Worm (Caenorhabditis elegans) whole organism, mixed stage, embryonic: ENCODE data around the gene srv-21.

Source experiments
- M03D4.4 ChIP-seq: sonication (generic microtip); optimal IDR thresholded peaks from 2 replicates; lab custom pipeline; 2017; ENCODE audit warnings: mild to moderate bottlenecking, missing genetic modification characterization, missing compliant biosample characterization
- bed-3 ChIP-seq: fragments of 200-800 bp; sonication (Bioruptor generic); optimal IDR thresholded peaks from 3 replicates; lab custom pipeline; 2018; ENCODE audit warnings: mild to moderate bottlenecking, missing genetic modification characterization, moderate library complexity, missing compliant biosample characterization
- blmp-1 ChIP-seq: fragments of 150-350 bp; optimal IDR thresholded peaks from 2 replicates; lab custom pipeline; 2014; ENCODE audit warnings: missing biosample characterization, missing genetic modification characterization
- ceh-39 ChIP-seq: fragments of 150-350 bp; optimal IDR thresholded peaks from 2 replicates; lab custom pipeline; 2014; ENCODE audit warnings: missing biosample characterization, missing genetic modification characterization
- ceh-43 ChIP-seq: fragments of 200-800 bp; sonication (Bioruptor generic); optimal IDR thresholded peaks from 2 replicates; lab custom pipeline; 2018; ENCODE audit warnings: mild to moderate bottlenecking, missing genetic modification characterization, moderate library complexity, missing compliant biosample characterization
- ces-1 ChIP-seq: fragments of 150-350 bp; optimal IDR thresholded peaks from 2 replicates; lab custom pipeline; 2014; ENCODE audit warnings: missing biosample characterization, missing genetic modification reagents, missing genetic modification characterization
- cnd-1 ChIP-seq: fragments of 200-800 bp; sonication (Bioruptor generic); optimal IDR thresholded peaks from 2 replicates; lab custom pipeline; 2018; ENCODE audit warnings: mild to moderate bottlenecking, missing genetic modification characterization, missing compliant biosample characterization
- drap-1 ChIP-seq: fragments of 200-800 bp; sonication (Bioruptor generic); optimal IDR thresholded peaks from 3 replicates; lab custom pipeline; 2018; ENCODE audit warnings: mild to moderate bottlenecking, missing genetic modification characterization, missing compliant biosample characterization
- elt-1 ChIP-seq: sonication (generic microtip); optimal IDR thresholded peaks from 2 replicates; lab custom pipeline; 2017; ENCODE audit warnings: missing genetic modification characterization, mild to moderate bottlenecking, missing compliant biosample characterization, antibody characterized with exemption, moderate library complexity, borderline replicate concordance; ENCODE audit not compliant: insufficient read depth
- flh-1 ChIP-seq: fragments of 200-800 bp; sonication (Bioruptor generic); optimal IDR thresholded peaks from 2 replicates; lab custom pipeline; 2018; ENCODE audit warnings: mild to moderate bottlenecking, missing genetic modification characterization, moderate library complexity, missing compliant biosample characterization
- hlh-1 ChIP-seq: fragments of 150-350 bp; optimal IDR thresholded peaks from 2 replicates; lab custom pipeline; 2014; ENCODE audit warnings: missing biosample characterization, missing genetic modification reagents, missing genetic modification characterization
- lin-32 ChIP-seq: fragments of 200-800 bp; sonication (Bioruptor generic); optimal IDR thresholded peaks from 2 replicates; lab custom pipeline; 2018; ENCODE audit warnings: mild to moderate bottlenecking, missing genetic modification characterization, missing compliant biosample characterization
- lsy-2 ChIP-seq: fragments of 150-350 bp; optimal IDR thresholded peaks from 2 replicates; lab custom pipeline; 2014; ENCODE audit warnings: missing biosample characterization, missing genetic modification characterization
- mab-5 ChIP-seq: fragments of 150-350 bp; optimal IDR thresholded peaks from 2 replicates; lab custom pipeline; 2014; ENCODE audit warnings: missing biosample characterization, missing genetic modification characterization
- mep-1 ChIP-seq: fragments of 150-350 bp; optimal IDR thresholded peaks from 2 replicates; lab custom pipeline; 2017; ENCODE audit warnings: missing biosample characterization, missing genetic modification reagents, missing genetic modification characterization, inconsistent platforms
- nhr-12 ChIP-seq: fragments of 150-350 bp; optimal IDR thresholded peaks from 2 replicates; lab custom pipeline; 2014; ENCODE audit warnings: missing biosample characterization, missing genetic modification characterization
- nhr-2 ChIP-seq: fragments of 150-350 bp; optimal IDR thresholded peaks from 2 replicates; lab custom pipeline; 2014; ENCODE audit warnings: missing biosample characterization, missing genetic modification characterization
- nhr-237 ChIP-seq: fragments of 150-350 bp; optimal IDR thresholded peaks from 2 replicates; lab custom pipeline; 2014; ENCODE audit warnings: missing biosample characterization, missing genetic modification characterization
- nhr-28 ChIP-seq: fragments of 150-350 bp; optimal IDR thresholded peaks from 2 replicates; lab custom pipeline; 2014; ENCODE audit warnings: missing biosample characterization, missing genetic modification characterization
- nhr-76 ChIP-seq: sonication (generic microtip); optimal IDR thresholded peaks from 2 replicates; lab custom pipeline; 2017; ENCODE audit warnings: missing biosample characterization, missing genetic modification characterization
- pha-4 ChIP-seq: fragments of 150-350 bp; optimal IDR thresholded peaks from 2 replicates; lab custom pipeline; 2018; ENCODE audit warnings: missing biosample characterization, missing genetic modification reagents, missing genetic modification characterization
- sem-2 ChIP-seq: fragments of 200-800 bp; sonication (Bioruptor generic); optimal IDR thresholded peaks from 2 replicates; lab custom pipeline; 2018; ENCODE audit warnings: mild to moderate bottlenecking, missing genetic modification characterization, missing compliant biosample characterization
- snpc-4 ChIP-seq: fragments of 150-350 bp; optimal IDR thresholded peaks from 2 replicates; lab custom pipeline; 2014; ENCODE audit warnings: missing biosample characterization, missing genetic modification characterization
- sptf-1 ChIP-seq: sonication (generic microtip); optimal IDR thresholded peaks from 2 replicates; lab custom pipeline; 2017; ENCODE audit warnings: mild to moderate bottlenecking, missing genetic modification characterization, moderate library complexity, missing compliant biosample characterization
- tbx-8 ChIP-seq: fragments of 200-800 bp; sonication (Bioruptor generic); optimal IDR thresholded peaks from 2 replicates; lab custom pipeline; 2018; ENCODE audit warnings: mild to moderate bottlenecking, missing genetic modification characterization, moderate library complexity, missing compliant biosample characterization
- unc-120 ChIP-seq: sonication (generic microtip); optimal IDR thresholded peaks from 2 replicates; lab custom pipeline; 2017; ENCODE audit warnings: missing genetic modification characterization, missing compliant biosample characterization; ENCODE audit not compliant: poor library complexity, severe bottlenecking
- unc-39 ChIP-seq: fragments of 150-350 bp; optimal IDR thresholded peaks from 2 replicates; lab custom pipeline; 2014; ENCODE audit warnings: missing biosample characterization, missing genetic modification characterization
- zip-8 ChIP-seq: fragments of 150-350 bp; optimal IDR thresholded peaks from 2 replicates; lab custom pipeline; 2014; ENCODE audit warnings: missing biosample characterization, missing genetic modification characterization
- ztf-11 ChIP-seq: fragments of 150-350 bp; optimal IDR thresholded peaks from 2 replicates; lab custom pipeline; 2014; ENCODE audit warnings: missing biosample characterization, missing genetic modification characterization

srv-21 gene

DNA sequence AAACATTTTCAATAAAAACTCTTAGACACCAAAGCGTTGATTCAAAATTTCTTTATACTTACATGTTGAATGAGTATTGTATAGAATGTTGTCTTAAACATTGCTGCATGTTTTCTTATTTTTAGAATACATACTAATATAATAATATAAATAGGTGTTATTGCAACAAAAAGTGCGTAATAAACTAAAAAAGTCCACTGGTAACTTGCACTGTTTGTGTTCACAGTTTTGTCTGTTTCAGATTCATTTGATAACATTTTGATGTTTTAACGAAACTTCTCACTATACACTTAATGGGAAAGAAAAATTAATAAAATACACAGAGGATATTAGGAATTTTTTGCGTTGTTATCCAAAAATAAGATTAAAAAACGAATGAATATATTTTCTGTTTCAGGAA, 3.3 kb downstream of the srv-21 start, which contains the start of gene srv-19:
srv-19 (minus strand) TSS at position 101 of the 400 bp plus-strand sequence.
- TF ChIP-seq lin-32 (GFP tag; lab: Kevin White, UChicago), result no peak
- TF ChIP-seq nhr-76 (tag; lab: Kevin White, UChicago), result no peak
- TF ChIP-seq M03D4.4 (tag; lab: Kevin White, UChicago), result no peak
- TF ChIP-seq ceh-39 (tag; lab: Kevin White, UChicago), result no peak
- TF ChIP-seq sptf-1 (tag; lab: Kevin White, UChicago), result no peak
- no peak for TF ChIP-seq drap-1 (GFP tag; lab: Kevin White, UChicago)
- no peak for TF ChIP-seq cnd-1 (tag; lab: Kevin White, UChicago)
- TF ChIP-seq mab-5 (tag; lab: Kevin White, UChicago), result no peak
- TF ChIP-seq nhr-2 (tag; lab: Kevin White, UChicago), result no peak
- no peak for TF ChIP-seq tbx-8 (GFP tag; lab: Kevin White, UChicago)
- TF ChIP-seq blmp-1 (tag; lab: Kevin White, UChicago), result no peak

DNA sequence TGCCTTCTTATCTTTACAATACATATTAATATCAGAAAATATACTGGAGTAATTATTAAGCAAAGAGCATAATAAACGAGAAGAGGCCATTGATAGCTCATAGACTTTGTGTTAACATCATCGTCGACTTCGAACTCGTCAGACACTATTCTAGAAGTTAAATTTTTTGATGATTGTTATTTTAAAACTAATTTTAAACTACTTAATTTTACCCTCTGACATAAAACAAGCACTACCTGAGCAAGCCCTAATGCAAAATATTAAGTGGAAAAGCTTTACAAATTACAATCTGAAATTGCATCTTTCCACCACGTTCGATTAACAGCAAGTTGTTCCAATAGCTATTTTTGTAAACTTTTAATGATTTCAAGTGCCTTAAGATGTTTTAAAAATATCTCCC, 7.1 kb downstream of the srv-21 start, which contains the start of gene srv-17:
srv-17 (minus strand) TSS at position 101 of the 400 bp plus-strand sequence.
- TF ChIP-seq ceh-43, result no peak

DNA sequence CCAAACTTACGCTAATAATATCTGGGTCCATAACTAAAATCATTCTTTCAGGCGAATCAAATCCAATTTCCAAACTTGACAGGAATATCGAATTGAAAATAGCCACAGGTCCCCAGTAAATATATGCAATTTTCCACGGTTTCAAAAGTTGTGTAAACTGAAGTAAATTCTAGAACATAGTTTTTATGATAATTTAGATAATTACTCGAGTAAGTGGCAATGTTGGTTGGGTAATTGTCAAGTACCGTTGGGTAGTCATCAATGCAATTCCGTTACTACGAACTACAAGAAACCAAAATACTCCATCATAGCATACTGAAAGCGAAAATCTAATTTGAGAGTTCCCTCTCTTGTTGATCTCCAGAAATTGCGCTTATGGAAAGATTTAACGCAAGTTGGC, 7.8 kb downstream of the srv-21 start:
- no peak for TF ChIP-seq elt-1 (tag; lab: Kevin White, UChicago)
- TF ChIP-seq nhr-28 (tag; lab: Kevin White, UChicago), result no peak
- no peak for TF ChIP-seq lin-32 (GFP tag; lab: Kevin White, UChicago)
- TF ChIP-seq zip-8 (tag; lab: Kevin White, UChicago), result no peak
- no peak for TF ChIP-seq blmp-1 (tag; lab: Kevin White, UChicago)
- TF ChIP-seq nhr-237 (tag; lab: Kevin White, UChicago), result no peak
- no peak for TF ChIP-seq drap-1 (GFP tag; lab: Kevin White, UChicago)
- no peak for TF ChIP-seq nhr-2 (tag; lab: Kevin White, UChicago)
- TF ChIP-seq ces-1 (GFP tag; lab: Kevin White, UChicago), result no peak
- TF ChIP-seq sptf-1 (tag; lab: Kevin White, UChicago), result no peak
- no peak for TF ChIP-seq hlh-1
- TF ChIP-seq ztf-11 (tag; lab: Kevin White, UChicago), result no peak
- no peak for TF ChIP-seq nhr-12
- no peak for TF ChIP-seq pha-4 (tag; lab: Kevin White, UChicago)
- TF ChIP-seq bed-3 (GFP tag; lab: Kevin White, UChicago), result no peak
- no peak for TF ChIP-seq lsy-2
- no peak for TF ChIP-seq flh-1 (GFP tag; lab: Kevin White, UChicago)
- TF ChIP-seq mab-5 (tag; lab: Kevin White, UChicago), result no peak
- TF ChIP-seq unc-120 (tag; lab: Kevin White, UChicago), result no peak
- TF ChIP-seq cnd-1 (tag; lab: Kevin White, UChicago), result no peak

DNA sequence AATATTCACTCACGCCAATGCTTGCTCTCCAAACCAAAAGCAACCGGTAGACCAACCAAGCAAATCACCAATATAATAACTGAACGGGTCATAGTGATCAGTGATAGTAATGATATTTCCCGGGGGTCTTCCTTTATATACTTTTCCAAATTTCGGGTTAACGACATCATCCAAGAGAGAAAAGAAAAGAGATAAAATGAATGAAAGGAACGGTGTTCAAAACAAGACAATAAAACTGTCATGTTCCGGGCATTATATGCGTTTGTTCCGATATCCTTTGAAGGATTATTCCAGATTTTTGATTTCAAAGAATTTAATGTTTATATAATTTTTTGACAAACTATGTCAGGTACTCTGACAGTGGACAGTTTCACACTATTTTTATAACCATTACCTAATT, 10.0 kb downstream of the srv-21 start, which contains the start of gene C06E7.88:
C06E7.88 (minus strand) TSS at position 101 of the 400 bp plus-strand sequence.
- TF ChIP-seq sptf-1 (tag; lab: Kevin White, UChicago) (no peak), cnd-1 (tag; lab: Kevin White, UChicago) (no peak), unc-39 (tag; lab: Kevin White, UChicago) (no peak), nhr-12 (no peak), ceh-39 (tag; lab: Kevin White, UChicago) (no peak), mab-5 (tag; lab: Kevin White, UChicago) (no peak), flh-1 (GFP tag; lab: Kevin White, UChicago) (no peak), lin-32 (GFP tag; lab: Kevin White, UChicago) (no peak), nhr-237 (tag; lab: Kevin White, UChicago) (no peak), blmp-1 (tag; lab: Kevin White, UChicago) (no peak), ceh-43 (no peak), bed-3 (GFP tag; lab: Kevin White, UChicago) (no peak), ces-1 (GFP tag; lab: Kevin White, UChicago) (no peak), lsy-2 (no peak), mep-1 (tag; lab: Kevin White, UChicago) (no peak)

DNA sequence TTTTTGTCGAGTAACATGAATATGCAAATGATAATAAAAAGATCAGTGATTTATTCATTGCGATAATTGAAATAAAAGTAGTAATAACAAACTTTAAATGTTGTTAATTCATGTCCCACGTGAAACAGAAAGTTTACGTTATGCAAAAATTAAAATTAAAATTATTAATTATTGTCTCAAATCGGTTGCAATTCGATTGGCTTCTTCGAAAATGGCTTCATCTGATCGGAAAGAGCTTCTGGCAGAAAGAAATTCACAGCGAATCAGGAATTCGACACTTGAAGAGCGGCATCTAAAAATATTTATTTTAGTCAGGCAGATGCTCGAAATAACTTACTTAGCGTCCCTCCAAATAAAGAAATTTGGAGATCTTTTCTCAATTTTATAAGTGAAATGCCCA, 11.3 kb downstream of the srv-21 start, which contains the start of gene spe-27:
spe-27 (minus strand) TSS at position 101 of the 400 bp plus-strand sequence.
- TF ChIP-seq sem-2 (GFP tag; lab: Kevin White, UChicago) (no peak), ces-1 (GFP tag; lab: Kevin White, UChicago) (no peak), ceh-39 (tag; lab: Kevin White, UChicago) (no peak), nhr-237 (tag; lab: Kevin White, UChicago) (no peak), bed-3 (GFP tag; lab: Kevin White, UChicago) (no peak), nhr-76 (tag; lab: Kevin White, UChicago) (no peak), snpc-4 (tag; lab: Kevin White, UChicago) (no peak), nhr-28 (tag; lab: Kevin White, UChicago) (no peak), sptf-1 (tag; lab: Kevin White, UChicago) (no peak), elt-1 (tag; lab: Kevin White, UChicago) (no peak), zip-8 (tag; lab: Kevin White, UChicago) (no peak), mep-1 (tag; lab: Kevin White, UChicago) (no peak), ceh-43 (no peak)
